Fruit fly (Drosophila melanogaster): ENCODE results near the gene CG7968.

Gene CG7968

DNA sequence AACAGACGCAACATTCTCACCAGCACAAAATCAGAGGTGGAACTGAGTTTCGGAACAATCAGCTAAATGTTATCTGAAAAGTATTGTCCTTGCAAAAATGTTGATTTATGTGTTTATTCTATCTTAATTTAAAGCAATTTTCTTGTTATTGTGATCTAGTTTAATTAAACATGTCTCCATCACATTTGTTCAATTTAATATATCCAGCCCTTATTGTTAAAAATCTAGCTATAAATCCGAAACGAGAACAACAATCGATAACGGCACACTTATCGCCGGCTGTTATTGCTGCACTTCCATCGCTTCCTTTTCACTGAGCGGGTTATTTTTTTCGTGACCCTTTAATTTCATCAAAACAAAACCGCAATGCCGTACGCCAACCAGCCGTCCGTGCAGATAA, 16.1 kb upstream of the CG7968 start, which contains the start of the genes GatC, PolG2 and Polr2C (continued):
- peak; percentile 41 for TF ChIP-seq CG2712 (tag; optimal IDR thresholded peaks at IDR 0.05)
- TF ChIP-seq lmd (GFP tag; IDR thresholded peaks at IDR 0.05) = peak; percentile 41; the same call in 1 of the 2 replicates
- no peak for TF ChIP-seq hth (optimal IDR thresholded peaks at IDR 0.05)
- no peak for TF ChIP-seq Mrtf (GFP tag; IDR thresholded peaks at IDR 0.05)
- no peak for TF ChIP-seq NC2α (GFP tag; optimal IDR thresholded peaks at IDR 0.05)
- TF ChIP-seq ind (GFP tag; optimal IDR thresholded peaks at IDR 0.05) = no peak
- TF ChIP-seq CkIIα-i1 (GFP tag; IDR thresholded peaks at IDR 0.05) = no peak
- TF ChIP-seq odd (GFP tag; optimal IDR thresholded peaks at IDR 0.05) = no peak
- peak; percentile 72 for TF ChIP-seq pzg (GFP tag; optimal IDR thresholded peaks at IDR 0.05)
- TF ChIP-seq p53 (GFP tag; optimal IDR thresholded peaks at IDR 0.05) = no peak
- TF ChIP-seq CG16863 (GFP tag; optimal IDR thresholded peaks at IDR 0.05) = peak; percentile 38
- no peak for TF ChIP-seq CG16815 (GFP tag; optimal IDR thresholded peaks at IDR 0.05)
- no peak for TF ChIP-seq sr (GFP tag; IDR thresholded peaks at IDR 0.05)
- peak; percentile 43 for TF ChIP-seq CG13424 (tag; optimal IDR thresholded peaks at IDR 0.05)
- no peak for TF ChIP-seq prd (optimal IDR thresholded peaks at IDR 0.05)
- peak; percentile 47; the same call in 2 of the 3 replicates for TF ChIP-seq prd (GFP tag; IDR thresholded peaks at IDR 0.05)
- peak; percentile 80 for TF ChIP-seq Dref (GFP tag; IDR thresholded peaks at IDR 0.05)
- peak; percentile 7 for TF ChIP-seq CG7786 (GFP tag; optimal IDR thresholded peaks at IDR 0.05)
- TF ChIP-seq HLHmδ (GFP tag; optimal IDR thresholded peaks at IDR 0.05) = no peak
- no peak for TF ChIP-seq CG4328 (GFP tag; optimal IDR thresholded peaks at IDR 0.05)
- peak; percentile 81 for TF ChIP-seq knrl (GFP tag; IDR thresholded peaks at IDR 0.05; ENCODE audit: partially characterized antibody)
- TF ChIP-seq chif (GFP tag; optimal IDR thresholded peaks at IDR 0.05) = peak in 1 of 2 experiments; percentile 47
- no peak for TF ChIP-seq C15 (GFP tag; IDR thresholded peaks at IDR 0.05)
- TF ChIP-seq CG1602 (GFP tag; optimal IDR thresholded peaks at IDR 0.05) = peak; percentile 15
- TF ChIP-seq CG12299 (tag; optimal IDR thresholded peaks at IDR 0.05) = peak; percentile 64
- no peak for TF ChIP-seq fd96Cb (tag; optimal IDR thresholded peaks at IDR 0.05)
- TF ChIP-seq CG12659 (GFP tag; optimal IDR thresholded peaks at IDR 0.05) = peak; percentile 75
- peak; percentile 51 for TF ChIP-seq CG9609 (GFP tag; optimal IDR thresholded peaks at IDR 0.05)
- no peak for TF ChIP-seq rib (GFP tag; IDR thresholded peaks at IDR 0.05)
- TF ChIP-seq Abd-B (GFP tag; optimal IDR thresholded peaks at IDR 0.05) = peak; percentile 36
- TF ChIP-seq Mad (GFP tag; optimal IDR thresholded peaks at IDR 0.05) = no peak
- TF ChIP-seq D19B (GFP tag; optimal IDR thresholded peaks at IDR 0.05) = no peak
- peak; percentile 34; the same call in 1 of the 2 replicates for TF ChIP-seq CG32532 (GFP tag; IDR thresholded peaks at IDR 0.05)
- TF ChIP-seq CG9876 (GFP tag; optimal IDR thresholded peaks at IDR 0.05) = no peak
- no peak for TF ChIP-seq CG8765 (GFP tag; IDR thresholded peaks at IDR 0.05)
- no peak for TF ChIP-seq CG31441 (GFP tag; IDR thresholded peaks at IDR 0.05)
- TF ChIP-seq onecut (GFP tag; IDR thresholded peaks at IDR 0.05) = no peak
- TF ChIP-seq CG8089 (GFP tag; optimal IDR thresholded peaks at IDR 0.05) = peak; percentile 12
- peak; percentile 77 for TF ChIP-seq Sin3A (optimal IDR thresholded peaks at IDR 0.05)
- peak; percentile 35 for TF ChIP-seq Ssrp (tag; optimal IDR thresholded peaks at IDR 0.05)
- peak in 1 of 2 experiments; percentile 34 for TF ChIP-seq Pdp1 (GFP tag; optimal IDR thresholded peaks at IDR 0.05)
- TF ChIP-seq CG8924 (tag; optimal IDR thresholded peaks at IDR 0.05) = peak; percentile 45
- TF ChIP-seq CG6791 (GFP tag; IDR thresholded peaks at IDR 0.05; ENCODE audit: partially characterized antibody) = peak; percentile 77
- peak; percentile 78; the same call in 2 of the 3 replicates for TF ChIP-seq mld (GFP tag; IDR thresholded peaks at IDR 0.05; ENCODE audit: partially characterized antibody)
- TF ChIP-seq luna (GFP tag; optimal IDR thresholded peaks at IDR 0.05) = no peak
- TF ChIP-seq lola (GFP tag; optimal IDR thresholded peaks at IDR 0.05) = peak in 1 of 3 experiments; percentile 39
- TF ChIP-seq CG7839 (tag; optimal IDR thresholded peaks at IDR 0.05) = no peak
- TF ChIP-seq stwl (tag; optimal IDR thresholded peaks at IDR 0.05) = peak; percentile 68
- TF ChIP-seq insv (GFP tag; optimal IDR thresholded peaks at IDR 0.05) = peak in 1 of 2 experiments; percentile 46
- TF ChIP-seq E2f1 (GFP tag; IDR thresholded peaks at IDR 0.05) = no peak
- peak; percentile 77 for TF ChIP-seq BEAF-32 (GFP tag; optimal IDR thresholded peaks at IDR 0.05)
- no peak for TF ChIP-seq CG4282 (GFP tag; optimal IDR thresholded peaks at IDR 0.05)
